Worm (Caenorhabditis elegans) whole organism, L1 larva: ENCODE measurements around the gene H10D18.1.

Experiments used
- alr-1 ChIP-seq: fragments of 200-800 bp; sonication (Bioruptor generic); optimal IDR thresholded peaks from 2 replicates; lab custom pipeline; 2018; ENCODE audit warnings: borderline replicate concordance, mild to moderate bottlenecking, missing genetic modification characterization, missing compliant biosample characterization
- aly-2 ChIP-seq: fragments of 150-350 bp; optimal IDR thresholded peaks from 2 replicates; lab custom pipeline; 2014; ENCODE audit warnings: missing biosample characterization, missing genetic modification characterization
- ceh-8 ChIP-seq: fragments of 200-800 bp; sonication (Bioruptor generic); optimal IDR thresholded peaks from 2 replicates; lab custom pipeline; 2018; ENCODE audit warnings: mild to moderate bottlenecking, missing genetic modification characterization, moderate library complexity, missing compliant biosample characterization
- irx-1 ChIP-seq: sonication (generic microtip); optimal IDR thresholded peaks from 2 replicates; lab custom pipeline; 2016; ENCODE audit warnings: missing genetic modification characterization, missing compliant biosample characterization
- lin-13 ChIP-seq: fragments of 150-350 bp; optimal IDR thresholded peaks from 2 replicates; lab custom pipeline; 2014; ENCODE audit warnings: missing biosample characterization, missing genetic modification reagents, missing genetic modification characterization
- nhr-77 ChIP-seq: fragments of 150-350 bp; optimal IDR thresholded peaks from 2 replicates; lab custom pipeline; 2014; ENCODE audit warnings: missing biosample characterization, missing genetic modification characterization
- nhr-90 ChIP-seq: sonication (generic microtip); optimal IDR thresholded peaks from 2 replicates; lab custom pipeline; 2016; ENCODE audit warnings: mild to moderate bottlenecking, missing genetic modification characterization, missing compliant biosample characterization; ENCODE audit not compliant: poor library complexity
- unc-30 ChIP-seq: sonication (generic microtip); optimal IDR thresholded peaks from 2 replicates; lab custom pipeline; 2017; ENCODE audit warnings: missing biosample characterization, missing genetic modification characterization
- unc-62 ChIP-seq: fragments of 150-350 bp; optimal IDR thresholded peaks from 2 replicates; lab custom pipeline; 2014; ENCODE audit warnings: missing biosample characterization, missing genetic modification reagents, missing genetic modification characterization

- TF ChIP-seq ceh-8: no peak
- TF ChIP-seq nhr-77 (tag; lab: Kevin White, UChicago): no peak
- no peak for TF ChIP-seq alr-1
- no peak for TF ChIP-seq unc-62 (GFP tag; lab: Kevin White, UChicago)
- TF ChIP-seq lin-13 (GFP tag; lab: Kevin White, UChicago): no peak
- TF ChIP-seq aly-2 (tag; lab: Kevin White, UChicago): no peak
- TF ChIP-seq unc-30 (tag; lab: Kevin White, UChicago): no peak
- no peak for TF ChIP-seq nhr-90
- no peak for TF ChIP-seq irx-1 (tag; lab: Kevin White, UChicago)
Observed at ce11 chrV:3857778-3858177, 42.8 kb downstream of the H10D18.1 start, which contains the start of gene nhr-188.
